Worm (Caenorhabditis elegans) whole organism, L1 larva: Measurements from ENCODE around the gene secs-1.

Experiments
- aha-1 ChIP-seq: fragments of 150-350 bp; optimal IDR thresholded peaks from 2 replicates; lab custom pipeline; 2014; ENCODE audit warnings: missing biosample characterization, missing genetic modification characterization
- blmp-1 ChIP-seq: fragments of 150-350 bp; optimal IDR thresholded peaks from 2 replicates; lab custom pipeline; 2014; ENCODE audit warnings: missing biosample characterization, missing genetic modification characterization
- lin-13 ChIP-seq: fragments of 150-350 bp; optimal IDR thresholded peaks from 2 replicates; lab custom pipeline; 2014; ENCODE audit warnings: missing biosample characterization, missing genetic modification reagents, missing genetic modification characterization

- TF ChIP-seq aha-1 (tag; lab: Kevin White, UChicago): no peak
- no peak for TF ChIP-seq blmp-1 (tag; lab: Kevin White, UChicago)
- no peak for TF ChIP-seq lin-13 (GFP tag; lab: Kevin White, UChicago)
These were observed 41.6 kb downstream of the secs-1 start, which contains the start of gene sre-6 for ce11 chrV:10762695-10763094.
